Worm (Caenorhabditis elegans): ENCODE measurements around the gene E03H12.4.
A peak's percentile ranks its signal among the peaks of the same experiment; 100 is the strongest.
"Not testable (repeated sequence)": the region's sequence is repeated elsewhere in the genome, so short reads cannot be mapped to it uniquely, and the experiment has no call there.

- peak; percentile 44 for TF ChIP-seq rpc-1 (optimal IDR thresholded peaks at IDR 0.05)
- peak; percentile 64 for TF ChIP-seq rpc-1 (tag; optimal IDR thresholded peaks at IDR 0.05)
- not testable (repeated sequence) for TF ChIP-seq unc-130 (GFP tag; optimal IDR thresholded peaks at IDR 0.05); ceh-91 (GFP tag; IDR thresholded peaks at IDR 0.05)
- TF ChIP-seq B0261.1 (tag; optimal IDR thresholded peaks at IDR 0.05), result peak; percentile 69
Measured at ce11 chrIV:4949729-4950128, 32.7 kb upstream of the E03H12.4 start.

Measured in whole organism, young adult.